Fruit fly (Drosophila melanogaster): Measurements from ENCODE around the gene Yod1.

Yod1 gene

DNA sequence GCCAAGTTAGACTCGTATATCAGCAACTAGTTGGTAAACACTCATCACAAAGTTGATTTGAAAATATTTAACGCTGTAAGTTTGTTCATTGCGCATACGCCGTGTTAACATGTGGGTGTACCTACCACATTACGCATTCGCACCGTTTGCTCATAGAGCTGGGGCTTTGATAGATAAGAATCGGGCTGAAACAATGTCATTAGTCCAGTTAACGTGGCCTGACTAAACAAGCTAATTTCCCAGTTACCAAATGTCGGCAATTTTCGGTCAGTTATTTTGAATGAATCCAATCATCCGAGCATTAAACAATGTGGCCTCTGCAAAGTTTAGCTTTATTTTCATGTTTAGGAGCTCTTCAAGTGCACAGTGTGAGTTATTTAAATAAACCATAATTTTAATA, 4.5 kb upstream of the Yod1 start, which contains the start of gene CG4597:
Gene CG4597, plus strand, starts transcription at position 301 of the 400 bp plus-strand sequence.
- no peak for TF ChIP-seq CG14667 (GFP tag; IDR thresholded peaks at IDR 0.05)
- no peak for TF ChIP-seq CG15696 (tag; optimal IDR thresholded peaks at IDR 0.05)
- no peak for TF ChIP-seq crp (GFP tag; optimal IDR thresholded peaks at IDR 0.05)
- TF ChIP-seq wek (GFP tag; optimal IDR thresholded peaks at IDR 0.05): no peak
- no peak for TF ChIP-seq CG17912 (GFP tag; optimal IDR thresholded peaks at IDR 0.05)
- no peak for TF ChIP-seq inv (GFP tag; IDR thresholded peaks at IDR 0.05; ENCODE audit: partially characterized antibody)
- TF ChIP-seq CG16815 (GFP tag; optimal IDR thresholded peaks at IDR 0.05): no peak
- no peak for TF ChIP-seq CG7745 (tag; optimal IDR thresholded peaks at IDR 0.05)
- no peak for TF ChIP-seq CG8765 (GFP tag; IDR thresholded peaks at IDR 0.05)
- no peak for TF ChIP-seq exex (tag; optimal IDR thresholded peaks at IDR 0.05)
- no peak for TF ChIP-seq CG14860 (GFP tag; IDR thresholded peaks at IDR 0.05; ENCODE audit: partially characterized antibody)
- no peak for TF ChIP-seq schlank (tag; optimal IDR thresholded peaks at IDR 0.05)
- TF ChIP-seq stwl (tag; optimal IDR thresholded peaks at IDR 0.05): no peak
- TF ChIP-seq pzg (GFP tag; optimal IDR thresholded peaks at IDR 0.05): no peak
- no peak for TF ChIP-seq HLHmδ (GFP tag; optimal IDR thresholded peaks at IDR 0.05)
- TF ChIP-seq gcm (GFP tag; optimal IDR thresholded peaks at IDR 0.05): no peak

DNA sequence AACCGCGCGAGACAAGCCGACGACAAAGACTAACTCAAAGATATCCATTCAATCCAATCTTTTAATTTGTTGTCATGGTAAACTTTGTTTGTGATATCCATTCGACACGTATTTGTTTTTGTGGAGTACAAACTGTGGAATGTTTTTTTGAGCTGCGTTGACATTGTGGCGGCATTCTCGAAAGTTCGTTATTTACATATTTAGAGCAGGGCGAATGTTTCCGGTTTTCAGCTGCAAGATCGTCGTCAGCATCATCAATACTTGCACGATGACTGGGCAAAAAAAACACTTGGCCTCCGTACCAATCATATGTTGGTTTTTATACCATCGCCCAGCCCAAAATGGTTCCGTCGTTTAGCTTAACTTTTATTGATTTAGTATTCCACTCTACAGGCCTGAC, 3.2 kb upstream of the Yod1 start:
- TF ChIP-seq nerfin-1 (tag; optimal IDR thresholded peaks at IDR 0.05): no peak
- no peak for TF ChIP-seq CG8388 (GFP tag; optimal IDR thresholded peaks at IDR 0.05)
- no peak for TF ChIP-seq ssp (GFP tag; IDR thresholded peaks at IDR 0.05)
- no peak for TF ChIP-seq pb (GFP tag; optimal IDR thresholded peaks at IDR 0.05)
- TF ChIP-seq zen2 (GFP tag; IDR thresholded peaks at IDR 0.05; ENCODE audit: partially characterized antibody): no peak
- no peak for TF ChIP-seq BEAF-32 (GFP tag; optimal IDR thresholded peaks at IDR 0.05)
- no peak for TF ChIP-seq klu (GFP tag; IDR thresholded peaks at IDR 0.05)
- TF ChIP-seq sd (tag; optimal IDR thresholded peaks at IDR 0.05): peak; percentile 63
- TF ChIP-seq luna (GFP tag; optimal IDR thresholded peaks at IDR 0.05): no peak
- no peak for TF ChIP-seq Atf6 (GFP tag; IDR thresholded peaks at IDR 0.05)
- TF ChIP-seq Eip74EF (GFP tag; optimal IDR thresholded peaks at IDR 0.05): peak in 1 of 2 experiments; percentile 70
- TF ChIP-seq Chrac-16 (GFP tag; optimal IDR thresholded peaks at IDR 0.05): no peak

DNA sequence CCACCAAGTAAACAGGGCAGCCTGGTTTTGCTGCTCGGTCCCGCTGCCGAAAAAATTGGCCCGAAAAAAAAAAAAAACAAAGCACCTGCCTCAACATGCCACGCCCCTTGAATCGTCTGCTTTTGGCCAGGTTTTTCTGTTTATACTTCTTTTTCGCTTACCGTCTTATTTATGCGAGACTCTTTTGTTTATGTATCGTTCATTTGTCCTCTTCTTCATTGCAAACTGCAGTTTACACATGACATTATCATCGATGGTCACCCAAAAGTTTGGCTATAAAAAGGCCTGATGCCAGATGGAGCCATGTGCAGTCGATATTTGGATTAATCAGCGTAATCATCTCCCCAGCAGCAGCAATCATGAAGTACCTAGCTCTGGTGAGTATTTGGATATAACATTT, 2.4 kb upstream of the Yod1 start, which contains the start of gene CG15212:
Gene CG15212, plus strand, starts transcription at position 301 of the 400 bp plus-strand sequence.
- TF ChIP-seq tll (GFP tag; optimal IDR thresholded peaks at IDR 0.05) (no peak), nau (GFP tag; optimal IDR thresholded peaks at IDR 0.05) (no peak), Hr3 (GFP tag; optimal IDR thresholded peaks at IDR 0.05) (no peak), CG7963 (GFP tag; IDR thresholded peaks at IDR 0.05; ENCODE audit: partially characterized antibody) (no peak), CG7372 (GFP tag; IDR thresholded peaks at IDR 0.05) (no peak), Hr39 (optimal IDR thresholded peaks at IDR 0.05) (no peak), pita (GFP tag; optimal IDR thresholded peaks at IDR 0.05) (no peak), CG15601 (tag; optimal IDR thresholded peaks at IDR 0.05) (no peak), Scr (GFP tag; IDR thresholded peaks at IDR 0.05; ENCODE audit: partially characterized antibody) (no peak), CG1233 (GFP tag; optimal IDR thresholded peaks at IDR 0.05) (no peak), Hmx (GFP tag; optimal IDR thresholded peaks at IDR 0.05) (no peak), p53 (GFP tag; optimal IDR thresholded peaks at IDR 0.05) (no peak), Opbp (GFP tag; IDR thresholded peaks at IDR 0.05; ENCODE audit: partially characterized antibody) (no peak), CG9215 (GFP tag; IDR thresholded peaks at IDR 0.05) (no peak), CG18764 (GFP tag; optimal IDR thresholded peaks at IDR 0.05) (no peak)

All from whole organism, embryonic.